Fruit fly (Drosophila melanogaster): Measurements from ENCODE around the gene CG14204.

Gene CG14204

DNA sequence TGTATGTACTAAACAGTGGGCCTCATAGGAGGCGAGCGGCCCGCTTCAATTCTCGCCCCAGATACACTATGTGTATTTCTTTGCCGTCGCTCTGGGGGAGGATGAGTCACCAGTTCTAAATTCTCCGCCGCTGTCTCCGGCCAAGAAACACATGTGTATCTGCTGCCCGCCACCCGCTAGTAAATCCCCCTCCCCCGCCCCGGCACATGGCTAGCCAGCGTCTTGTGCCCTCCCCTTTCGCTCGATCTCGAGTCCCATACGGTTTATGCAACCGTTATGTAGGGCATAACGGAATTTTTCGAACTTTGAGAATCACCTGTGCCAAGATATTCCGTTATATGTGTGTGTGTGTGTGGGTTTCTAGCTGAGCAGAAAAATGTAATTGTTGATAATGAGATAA is 22.5 kb downstream of the CG14204 start (continued):
- TF ChIP-seq CG7271 (tag; optimal IDR thresholded peaks at IDR 0.05): no peak
- TF ChIP-seq pho (GFP tag; optimal IDR thresholded peaks at IDR 0.05): no peak
- TF ChIP-seq CG8924 (tag; optimal IDR thresholded peaks at IDR 0.05): no peak
- TF ChIP-seq CG17568 (GFP tag; optimal IDR thresholded peaks at IDR 0.05): no peak
- TF ChIP-seq Chrac-16 (GFP tag; optimal IDR thresholded peaks at IDR 0.05): no peak
- TF ChIP-seq CG8290 (GFP tag; optimal IDR thresholded peaks at IDR 0.05): no peak
- TF ChIP-seq CG8290 (tag; optimal IDR thresholded peaks at IDR 0.05): peak in 1 of 2 experiments; percentile 40
- peak; percentile 83 for TF ChIP-seq pros (GFP tag; optimal IDR thresholded peaks at IDR 0.05)
- no peak for TF ChIP-seq ci (GFP tag; IDR thresholded peaks at IDR 0.05)
- TF ChIP-seq Jarid2 (GFP tag; optimal IDR thresholded peaks at IDR 0.05): no peak
- TF ChIP-seq zen (tag; optimal IDR thresholded peaks at IDR 0.05): no peak
- TF ChIP-seq mam (GFP tag; optimal IDR thresholded peaks at IDR 0.05): no peak
- no peak for TF ChIP-seq CG9437 (GFP tag; optimal IDR thresholded peaks at IDR 0.05)
- TF ChIP-seq CG11696 (GFP tag; IDR thresholded peaks at IDR 0.05): no peak
- TF ChIP-seq klu (GFP tag; IDR thresholded peaks at IDR 0.05): no peak
- no peak for TF ChIP-seq stwl (tag; optimal IDR thresholded peaks at IDR 0.05)
- TF ChIP-seq CG3407 (GFP tag; optimal IDR thresholded peaks at IDR 0.05): no peak
- TF ChIP-seq CG17361 (GFP tag; IDR thresholded peaks at IDR 0.05): no peak
- peak; percentile 91 for TF ChIP-seq twi (tag; optimal IDR thresholded peaks at IDR 0.05)

DNA sequence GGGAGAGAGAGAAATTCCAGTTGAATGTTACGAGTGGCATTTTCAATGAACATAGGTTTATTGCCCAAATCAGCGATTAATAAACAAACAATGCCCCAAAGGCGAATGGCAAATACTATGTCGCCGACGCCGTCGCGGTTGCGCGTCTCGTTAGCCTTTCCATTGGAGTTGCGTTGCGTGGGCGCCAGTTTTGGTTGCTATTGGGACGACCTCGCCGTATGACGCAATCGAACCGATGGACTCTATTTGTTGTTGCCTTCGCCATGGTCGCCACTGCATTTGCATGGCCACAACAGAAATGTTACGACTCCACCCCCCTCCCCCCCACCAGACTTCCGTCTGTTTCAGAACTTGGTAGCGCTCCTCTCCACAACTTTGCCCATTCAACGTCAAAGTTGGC is 23.1 kb downstream of the CG14204 start:
- peak; percentile 61 for TF ChIP-seq CG5180 (GFP tag; optimal IDR thresholded peaks at IDR 0.05)
- TF ChIP-seq HmgZ (tag; optimal IDR thresholded peaks at IDR 0.05): no peak
- TF ChIP-seq CG8281 (tag; optimal IDR thresholded peaks at IDR 0.05): no peak
- TF ChIP-seq Fer2 (tag; optimal IDR thresholded peaks at IDR 0.05): no peak
- no peak for TF ChIP-seq Adf1 (GFP tag; IDR thresholded peaks at IDR 0.05)
- TF ChIP-seq CG1024 (GFP tag; IDR thresholded peaks at IDR 0.05): no peak
- no peak for TF ChIP-seq Dip2 (GFP tag; IDR thresholded peaks at IDR 0.05)
- TF ChIP-seq CG11247 (GFP tag; IDR thresholded peaks at IDR 0.05): no peak
- TF ChIP-seq ro (GFP tag; IDR thresholded peaks at IDR 0.05): no peak
- 0 out of 2 replicates have a peak, but pooled peaks have one; percentile 18 for TF ChIP-seq CG14441 (GFP tag; IDR thresholded peaks at IDR 0.05)
- no peak for TF ChIP-seq dysf (GFP tag; IDR thresholded peaks at IDR 0.05)
- no peak for TF ChIP-seq fru (optimal IDR thresholded peaks at IDR 0.05)
- 0 out of 4 replicates have a peak, but pooled peaks have one; percentile 48 for TF ChIP-seq chinmo (GFP tag; IDR thresholded peaks at IDR 0.05; ENCODE audit: partially characterized antibody)
- TF ChIP-seq gce (GFP tag; IDR thresholded peaks at IDR 0.05): no peak
- TF ChIP-seq CoRest (tag; optimal IDR thresholded peaks at IDR 0.05): no peak
- peak; percentile 0; the same call in 1 of the 2 replicates for TF ChIP-seq vvl (GFP tag; IDR thresholded peaks at IDR 0.05)
- peak in 1 of 2 experiments; percentile 76 for TF ChIP-seq Pdp1 (GFP tag; optimal IDR thresholded peaks at IDR 0.05)
- no peak for TF ChIP-seq Rfx (GFP tag; IDR thresholded peaks at IDR 0.05)
- TF ChIP-seq dm (GFP tag; optimal IDR thresholded peaks at IDR 0.05): no peak
- no peak for TF ChIP-seq CG8388 (GFP tag; optimal IDR thresholded peaks at IDR 0.05)
- TF ChIP-seq D19A (tag; optimal IDR thresholded peaks at IDR 0.05): no peak
- no peak for TF ChIP-seq CG16813 (GFP tag; IDR thresholded peaks at IDR 0.05; ENCODE audit: partially characterized antibody)
- TF ChIP-seq Atf-2 (GFP tag; optimal IDR thresholded peaks at IDR 0.05): no peak
- no peak for TF ChIP-seq CG14667 (GFP tag; IDR thresholded peaks at IDR 0.05)
- TF ChIP-seq Sox100B (GFP tag; optimal IDR thresholded peaks at IDR 0.05): no peak
- TF ChIP-seq gcm2 (GFP tag; optimal IDR thresholded peaks at IDR 0.05): no peak
- no peak for TF ChIP-seq H2.0 (GFP tag; IDR thresholded peaks at IDR 0.05)
- peak; percentile 41 for TF ChIP-seq Med (GFP tag)
- TF ChIP-seq cato (GFP tag; optimal IDR thresholded peaks at IDR 0.05; ENCODE audit: borderline replicate concordance): no peak
- no peak for TF ChIP-seq CG18011 (GFP tag; optimal IDR thresholded peaks at IDR 0.05)
- no peak for TF ChIP-seq Sin3A (optimal IDR thresholded peaks at IDR 0.05)
- no peak for TF ChIP-seq CG10959 (GFP tag; IDR thresholded peaks at IDR 0.05)
- TF ChIP-seq Mes4 (GFP tag; optimal IDR thresholded peaks at IDR 0.05): no peak
- no peak for TF ChIP-seq CG7928 (GFP tag; optimal IDR thresholded peaks at IDR 0.05)
